Worm (Caenorhabditis elegans) whole organism, L2 larva: ENCODE data around the gene scl-23.

Experiments used
- C34F6.9 ChIP-seq: fragments of 150-350 bp; optimal IDR thresholded peaks from 2 replicates; lab custom pipeline; 2014; ENCODE audit warnings: missing biosample characterization, missing genetic modification characterization
- F13H6.1 ChIP-seq: sonication (generic microtip); optimal IDR thresholded peaks from 2 replicates; lab custom pipeline; 2016; ENCODE audit warnings: missing genetic modification characterization, missing compliant biosample characterization
- ZK546.5 ChIP-seq: sonication (generic microtip); optimal IDR thresholded peaks from 2 replicates; lab custom pipeline; 2017; ENCODE audit warnings: missing biosample characterization, missing genetic modification characterization
- aly-2 ChIP-seq: fragments of 150-350 bp; optimal IDR thresholded peaks from 2 replicates; lab custom pipeline; 2014; ENCODE audit warnings: missing biosample characterization, missing genetic modification characterization
- crh-2 ChIP-seq: sonication (generic microtip); optimal IDR thresholded peaks from 2 replicates; lab custom pipeline; 2017; ENCODE audit warnings: missing biosample characterization, missing genetic modification characterization
- egl-27 ChIP-seq: sonication (generic microtip); optimal IDR thresholded peaks from 3 replicates; lab custom pipeline; 2017; ENCODE audit warnings: missing biosample characterization, missing genetic modification reagents, missing genetic modification characterization
- elt-3 ChIP-seq: sonication (generic microtip); optimal IDR thresholded peaks from 2 replicates; lab custom pipeline; 2017; ENCODE audit warnings: missing biosample characterization, missing genetic modification characterization
- fos-1 ChIP-seq: fragments of 150-350 bp; optimal IDR thresholded peaks from 2 replicates; lab custom pipeline; 2014; ENCODE audit warnings: missing biosample characterization, missing genetic modification characterization
- lin-11 ChIP-seq: fragments of 150-350 bp; sonication (generic microtip); optimal IDR thresholded peaks from 2 replicates; lab custom pipeline; 2014; ENCODE audit warnings: missing biosample characterization, missing genetic modification characterization, inconsistent platforms, mixed read lengths
- lin-13 ChIP-seq: fragments of 150-350 bp; optimal IDR thresholded peaks from 2 replicates; lab custom pipeline; 2014; ENCODE audit warnings: missing biosample characterization, missing genetic modification reagents, missing genetic modification characterization
- lsy-2 ChIP-seq, 2 experiments: fragments of 150-350 bp in 1 of 2; sonication (generic microtip) in 1 of 2; optimal IDR thresholded peaks; 2 replicates each; lab custom pipeline; 2014 to 2017; ENCODE audit warnings: missing biosample characterization in 2 of 2, missing genetic modification characterization in 2 of 2
- mbf-1 ChIP-seq: sonication (generic microtip); optimal IDR thresholded peaks from 2 replicates; lab custom pipeline; 2017; ENCODE audit warnings: missing biosample characterization, missing genetic modification characterization
- mdl-1 ChIP-seq, 2 experiments: fragments of 150-350 bp in 1 of 2; sonication (generic microtip) in 1 of 2; optimal IDR thresholded peaks; 2 replicates each; lab custom pipeline; 2017; ENCODE audit warnings: missing biosample characterization in 2 of 2, missing genetic modification characterization in 2 of 2
- nhr-12 ChIP-seq: fragments of 150-350 bp; optimal IDR thresholded peaks from 2 replicates; lab custom pipeline; 2014; ENCODE audit warnings: missing biosample characterization, missing genetic modification characterization
- nhr-129 ChIP-seq: fragments of 150-350 bp; optimal IDR thresholded peaks from 2 replicates; lab custom pipeline; 2014; ENCODE audit warnings: missing biosample characterization, missing genetic modification characterization
- nhr-21 ChIP-seq: fragments of 150-350 bp; optimal IDR thresholded peaks from 2 replicates; lab custom pipeline; 2014; ENCODE audit warnings: missing biosample characterization, missing genetic modification characterization
- nhr-23 ChIP-seq: fragments of 150-350 bp; optimal IDR thresholded peaks from 2 replicates; lab custom pipeline; 2014; ENCODE audit warnings: missing biosample characterization, missing genetic modification reagents, missing genetic modification characterization
- nhr-237 ChIP-seq: fragments of 150-350 bp; optimal IDR thresholded peaks from 2 replicates; lab custom pipeline; 2014; ENCODE audit warnings: missing biosample characterization, missing genetic modification characterization
- nhr-6 ChIP-seq: fragments of 150-350 bp; optimal IDR thresholded peaks from 2 replicates; lab custom pipeline; 2014; ENCODE audit warnings: missing biosample characterization, missing genetic modification characterization
- skn-1 ChIP-seq: sonication (generic microtip); optimal IDR thresholded peaks from 2 replicates; lab custom pipeline; 2017; ENCODE audit warnings: missing biosample characterization, missing genetic modification characterization
- sma-3 ChIP-seq: sonication (generic microtip); optimal IDR thresholded peaks from 2 replicates; lab custom pipeline; 2016; ENCODE audit warnings: missing genetic modification reagents, missing genetic modification characterization, missing compliant biosample characterization
- sma-9 ChIP-seq, 2 experiments: fragments of 150-350 bp in 1 of 2; sonication (generic microtip) in 1 of 2; optimal IDR thresholded peaks; 2 replicates each; lab custom pipeline; 2014 to 2016; ENCODE audit warnings: missing genetic modification characterization in 2 of 2, mild to moderate bottlenecking in 1 of 2, missing biosample characterization in 1 of 2, missing compliant biosample characterization in 1 of 2, missing genetic modification reagents in 1 of 2, moderate library complexity in 1 of 2
- unc-39 ChIP-seq: fragments of 150-350 bp; optimal IDR thresholded peaks from 2 replicates; lab custom pipeline; 2014; ENCODE audit warnings: missing biosample characterization, missing genetic modification characterization
- unc-55 ChIP-seq: fragments of 150-350 bp; sonication (generic microtip); optimal IDR thresholded peaks from 3 replicates; lab custom pipeline; 2014; ENCODE audit warnings: missing biosample characterization, missing genetic modification reagents, missing genetic modification characterization
- unc-62 ChIP-seq: fragments of 150-350 bp; optimal IDR thresholded peaks from 2 replicates; lab custom pipeline; 2014; ENCODE audit warnings: missing biosample characterization, missing genetic modification reagents, missing genetic modification characterization
- zag-1 ChIP-seq: fragments of 150-350 bp; optimal IDR thresholded peaks from 2 replicates; lab custom pipeline; 2014; ENCODE audit warnings: missing biosample characterization, missing genetic modification characterization
- ztf-1 ChIP-seq: fragments of 200-800 bp; sonication (Bioruptor generic); conservative IDR thresholded peaks from 2 replicates; pipeline ENCODE4 v1.3.6; 2022; ENCODE audit warnings: missing genetic modification characterization, missing compliant biosample characterization
- ztf-11 ChIP-seq: sonication (generic microtip); optimal IDR thresholded peaks from 2 replicates; lab custom pipeline; 2017; ENCODE audit warnings: missing biosample characterization, missing genetic modification characterization

scl-23 gene

ce11 chrIV:89991-90390, at the start of gene scl-23:
TSS of gene scl-23 (minus strand) at chrIV:90091.
- TF ChIP-seq sma-3 (GFP tag; lab: Kevin White, UChicago) = no peak
- TF ChIP-seq skn-1 (tag; lab: Kevin White, UChicago) = no peak
- no peak for TF ChIP-seq nhr-21
- peak; percentile 30 for TF ChIP-seq fos-1 (tag; lab: Kevin White, UChicago)
- TF ChIP-seq, all 48 proteins: peak for 1

- no peak for TF ChIP-seq elt-3 (tag; lab: Kevin White, UChicago)
- no peak for TF ChIP-seq unc-62 (GFP tag; lab: Kevin White, UChicago)
- no peak for TF ChIP-seq F13H6.1
- TF ChIP-seq lin-13 = no peak
- no peak for TF ChIP-seq lin-11
- TF ChIP-seq zag-1 (tag; lab: Kevin White, UChicago) = no peak
- no peak for TF ChIP-seq ZK546.5 (tag; lab: Kevin White, UChicago)
- TF ChIP-seq nhr-6 (tag; lab: Kevin White, UChicago) = no peak
- no peak for TF ChIP-seq skn-1 (tag; lab: Kevin White, UChicago)
- TF ChIP-seq nhr-237 (tag; lab: Kevin White, UChicago) = no peak
- TF ChIP-seq, all 48 proteins: peak for 0
Measured at ce11 chrIV:139652-140051, 49.8 kb upstream of the scl-23 start.

- TF ChIP-seq nhr-12 (tag; lab: Kevin White, UChicago) (no peak), fos-1 (tag; lab: Kevin White, UChicago) (no peak), nhr-6 (tag; lab: Kevin White, UChicago) (no peak), elt-3 (tag; lab: Kevin White, UChicago) (no peak), crh-2 (no peak), egl-27 (tag; lab: Kevin White, UChicago) (no peak), mbf-1 (tag; lab: Kevin White, UChicago) (no peak), unc-39 (tag; lab: Kevin White, UChicago) (no peak)
Measured at ce11 chrIV:133968-134367, 44.1 kb upstream of the scl-23 start.

ce11 chrIV:132095-132494, 42.2 kb upstream of the scl-23 start, which contains the start of gene daf-1:
TSS of gene daf-1 (plus strand) at chrIV:132416.
- TF ChIP-seq unc-55 (GFP tag; lab: Kevin White, UChicago) = peak; percentile 63
- no peak for TF ChIP-seq crh-2
- peak; percentile 6 for TF ChIP-seq F13H6.1
- TF ChIP-seq aly-2 (tag; lab: Kevin White, UChicago) = no peak
- TF ChIP-seq mdl-1 (tag; optimal IDR thresholded peaks at IDR 0.05; lab: Kevin White, UChicago) = peak; percentile 69 to 77
- peak in 1 of 2 experiments; percentile 51 for TF ChIP-seq lsy-2 (tag; optimal IDR thresholded peaks at IDR 0.05; lab: Kevin White, UChicago)
- peak; percentile 50 for TF ChIP-seq nhr-129
- TF ChIP-seq sma-9 (GFP tag; optimal IDR thresholded peaks at IDR 0.05; lab: Kevin White, UChicago) = peak; percentile 45
- TF ChIP-seq sma-9 (tag; optimal IDR thresholded peaks at IDR 0.05; lab: Kevin White, UChicago) = no peak
- TF ChIP-seq unc-62 (GFP tag; lab: Kevin White, UChicago) = no peak
- TF ChIP-seq C34F6.9 (tag; lab: Kevin White, UChicago) = peak; percentile 57

- TF ChIP-seq lsy-2 (tag; optimal IDR thresholded peaks at IDR 0.05; lab: Kevin White, UChicago) (peak in 1 of 2 experiments; percentile 0), zag-1 (tag; lab: Kevin White, UChicago) (no peak), C34F6.9 (tag; lab: Kevin White, UChicago) (peak; percentile 6)
Measured at ce11 chrIV:130150-130549, 40.3 kb upstream of the scl-23 start.

ce11 chrIV:128525-128924, 38.6 kb upstream of the scl-23 start:
- TF ChIP-seq nhr-23 (no peak), aly-2 (tag; lab: Kevin White, UChicago) (no peak), unc-62 (GFP tag; lab: Kevin White, UChicago) (no peak), ztf-11 (no peak), ztf-1 (no peak), elt-3 (tag; lab: Kevin White, UChicago) (no peak)
